Fruit fly (Drosophila melanogaster): Measurements from ENCODE around the gene qua.

DNA sequence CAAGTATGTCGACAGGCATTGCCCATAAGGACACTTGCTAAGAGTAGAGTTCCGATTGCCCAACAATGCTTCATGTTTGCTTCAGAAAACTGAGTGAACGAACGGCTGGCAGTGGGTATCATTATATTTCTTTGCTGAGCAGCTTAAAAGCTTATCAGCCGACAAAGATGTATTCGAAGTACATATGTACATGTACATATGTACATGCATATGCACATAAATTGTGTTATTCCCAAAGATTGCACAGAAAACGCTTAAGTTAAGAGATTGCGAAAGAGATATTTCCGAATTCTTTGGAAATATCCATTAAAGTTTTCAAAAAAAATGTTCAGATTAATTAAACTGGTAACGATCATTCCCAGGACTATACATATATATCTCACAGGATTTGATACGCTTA, 41.2 kb downstream of the qua start, which contains the start of gene SPH93:
- TF ChIP-seq mld (GFP tag; IDR thresholded peaks at IDR 0.05; ENCODE audit: partially characterized antibody) (no peak), grn (GFP tag; optimal IDR thresholded peaks at IDR 0.05) (no peak), Dll (GFP tag; IDR thresholded peaks at IDR 0.05; ENCODE audit: partially characterized antibody) (no peak), CG43689 (GFP tag; IDR thresholded peaks at IDR 0.05) (no peak), Nf-YA (GFP tag; IDR thresholded peaks at IDR 0.05) (no peak), gsb-n (tag; optimal IDR thresholded peaks at IDR 0.05) (no peak), Elba2 (GFP tag; optimal IDR thresholded peaks at IDR 0.05) (no peak), hth (optimal IDR thresholded peaks at IDR 0.05) (no peak), Hsf (GFP tag; optimal IDR thresholded peaks at IDR 0.05) (no peak), psq (GFP tag; optimal IDR thresholded peaks at IDR 0.05) (no peak)
